Worm (Caenorhabditis elegans): ENCODE results near the gene T24D8.6.

T24D8.6 gene

DNA sequence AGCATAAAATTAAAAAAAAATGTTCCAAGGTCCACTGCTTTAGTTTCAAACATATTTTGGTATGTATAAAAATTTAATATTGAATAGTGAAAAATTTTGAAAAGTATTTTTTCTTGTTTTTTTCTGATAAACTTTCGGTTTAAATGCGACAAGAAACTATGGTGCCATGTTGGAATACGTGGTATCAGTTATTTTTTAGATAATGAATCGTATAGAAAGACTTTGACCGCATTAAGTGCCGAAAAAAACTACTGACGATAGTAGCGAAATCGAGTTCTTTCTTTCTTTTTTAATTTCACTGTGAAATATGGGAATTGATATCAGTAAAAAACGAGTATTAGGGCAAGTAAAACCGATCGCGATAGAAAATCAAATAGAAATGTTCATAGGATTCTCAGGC is at the start of gene T24D8.6:
Gene T24D8.6 (minus strand): TSS at position 101 of the 400 bp plus-strand sequence.
- no peak for TF ChIP-seq fos-1 (tag; optimal IDR thresholded peaks at IDR 0.05)
- TF ChIP-seq daf-12 (tag; optimal IDR thresholded peaks at IDR 0.05), result no peak
- TF ChIP-seq nhr-43 (tag; optimal IDR thresholded peaks at IDR 0.05; ENCODE audit: poor library complexity, severe bottlenecking), result no peak
- TF ChIP-seq ceh-16 (tag; optimal IDR thresholded peaks at IDR 0.05), result no peak
- no peak for TF ChIP-seq unc-39 (tag; optimal IDR thresholded peaks at IDR 0.05)
- no peak for TF ChIP-seq fkh-2 (tag; optimal IDR thresholded peaks at IDR 0.05)
- no peak for TF ChIP-seq nhr-76 (tag; optimal IDR thresholded peaks at IDR 0.05)
- TF ChIP-seq hmg-11 (tag; optimal IDR thresholded peaks at IDR 0.05), result no peak
- TF ChIP-seq ztf-4 (tag; optimal IDR thresholded peaks at IDR 0.05), result no peak
- TF ChIP-seq lin-15B (tag; optimal IDR thresholded peaks at IDR 0.05), result no peak
- TF ChIP-seq elt-1 (tag; optimal IDR thresholded peaks at IDR 0.05), result no peak
- no peak for TF ChIP-seq egl-5 (tag; optimal IDR thresholded peaks at IDR 0.05)
- TF ChIP-seq nhr-28 (tag; optimal IDR thresholded peaks at IDR 0.05), result no peak
- no peak for TF ChIP-seq mdl-1 (tag; optimal IDR thresholded peaks at IDR 0.05)
- TF ChIP-seq egl-27 (tag; optimal IDR thresholded peaks at IDR 0.05), result no peak
- no peak for TF ChIP-seq nhr-237 (tag; optimal IDR thresholded peaks at IDR 0.05)
- no peak for TF ChIP-seq ama-1 (optimal IDR thresholded peaks at IDR 0.05)

DNA sequence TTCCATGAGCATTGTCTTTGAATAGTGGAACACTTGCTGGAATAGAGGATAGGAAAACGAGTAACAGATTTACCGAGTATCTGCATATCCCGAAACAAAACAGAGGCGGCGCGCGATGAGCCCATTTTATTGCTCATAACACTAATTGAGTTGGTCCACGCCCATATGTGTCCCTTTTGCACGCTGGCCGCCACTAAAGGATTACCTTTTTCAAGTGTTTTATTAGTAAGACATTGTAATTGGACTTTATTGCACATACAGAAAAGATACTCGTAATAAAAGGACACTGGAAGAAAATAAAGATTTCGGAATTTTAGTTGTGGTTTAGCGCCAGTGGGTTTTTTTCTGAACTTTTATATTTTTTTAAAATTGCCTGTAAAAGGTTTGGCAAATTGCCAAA is 47.5 kb upstream of the T24D8.6 start, which contains the start of gene hlh-15:
Gene hlh-15 (minus strand): TSS at position 101 of the 400 bp plus-strand sequence.
- no peak for TF ChIP-seq fkh-10 (GFP tag; optimal IDR thresholded peaks at IDR 0.05)
- no peak for TF ChIP-seq nhr-67 (tag; optimal IDR thresholded peaks at IDR 0.05)
- TF ChIP-seq nhr-28 (tag; optimal IDR thresholded peaks at IDR 0.05), result no peak
- no peak for TF ChIP-seq skn-1 (tag; optimal IDR thresholded peaks at IDR 0.05)
- no peak for TF ChIP-seq mml-1 (tag; optimal IDR thresholded peaks at IDR 0.05)

DNA sequence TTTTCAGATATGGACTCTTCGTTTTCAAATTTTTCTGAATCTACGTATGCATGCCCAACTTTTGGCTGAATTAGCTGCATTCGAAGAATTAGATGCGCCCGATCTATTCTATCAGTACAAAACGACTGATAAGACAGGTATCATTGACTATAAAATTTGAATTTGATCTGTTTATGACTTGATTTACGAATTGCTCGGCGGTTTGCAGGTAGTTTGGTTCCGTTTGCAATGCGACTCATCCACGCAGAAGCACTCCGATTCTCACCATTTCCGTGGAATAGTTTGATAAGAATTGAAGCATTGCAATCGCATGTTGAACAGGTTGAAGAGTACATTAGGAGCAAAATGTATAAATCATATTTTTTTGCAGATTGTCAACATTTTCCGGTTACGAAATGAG is 45.2 kb upstream of the T24D8.6 start:
- TF ChIP-seq mml-1 (tag; optimal IDR thresholded peaks at IDR 0.05) (no peak), zag-1 (tag; optimal IDR thresholded peaks at IDR 0.05) (no peak), elt-2 (tag; optimal IDR thresholded peaks at IDR 0.05) (peak; percentile 68), aly-2 (tag; optimal IDR thresholded peaks at IDR 0.05) (no peak), nhr-12 (tag; optimal IDR thresholded peaks at IDR 0.05) (no peak), pqm-1 (tag; optimal IDR thresholded peaks at IDR 0.05) (peak; percentile 11), eor-1 (tag; optimal IDR thresholded peaks at IDR 0.05) (no peak), pha-4 (tag; optimal IDR thresholded peaks at IDR 0.05) (no peak), fos-1 (tag; optimal IDR thresholded peaks at IDR 0.05) (no peak), mdl-1 (tag; optimal IDR thresholded peaks at IDR 0.05) (no peak), fkh-10 (GFP tag; optimal IDR thresholded peaks at IDR 0.05) (no peak), ceh-28 (tag; optimal IDR thresholded peaks at IDR 0.05) (no peak)

DNA sequence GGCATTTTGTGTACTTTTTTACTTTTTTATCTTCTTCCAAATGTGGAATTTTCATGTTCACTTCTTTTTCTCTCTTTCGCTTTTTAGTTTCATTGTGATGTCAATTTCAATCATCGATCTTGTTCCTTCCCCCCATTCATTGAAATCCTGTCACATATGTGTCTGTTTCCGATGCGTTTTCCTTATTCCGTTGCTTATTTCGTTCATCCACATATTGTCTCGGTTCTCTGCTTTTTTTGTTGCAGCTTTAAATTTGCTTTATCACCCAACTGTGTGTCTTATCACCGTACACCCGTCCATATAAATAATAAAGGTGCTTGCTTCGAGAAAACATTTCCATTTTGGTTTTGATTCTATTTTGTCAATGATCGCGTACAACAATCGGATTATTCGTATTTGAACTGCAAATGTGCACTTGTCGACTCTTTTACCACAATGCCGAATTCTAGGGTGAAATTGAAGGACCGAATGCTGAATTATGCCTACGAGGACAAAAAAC is 43.5 kb upstream of the T24D8.6 start, which contains the start of the genes C43H6.12 and trpp-12:
Gene C43H6.12 (plus strand): TSS at position 365 of the 499 bp plus-strand sequence.
Gene trpp-12 (plus strand): TSS at position 449 of the 499 bp plus-strand sequence.
- TF ChIP-seq elt-2 (tag; optimal IDR thresholded peaks at IDR 0.05) (peak; percentile 9), nfya-1 (tag; optimal IDR thresholded peaks at IDR 0.05; ENCODE audit: insufficient read depth) (no peak)

DNA sequence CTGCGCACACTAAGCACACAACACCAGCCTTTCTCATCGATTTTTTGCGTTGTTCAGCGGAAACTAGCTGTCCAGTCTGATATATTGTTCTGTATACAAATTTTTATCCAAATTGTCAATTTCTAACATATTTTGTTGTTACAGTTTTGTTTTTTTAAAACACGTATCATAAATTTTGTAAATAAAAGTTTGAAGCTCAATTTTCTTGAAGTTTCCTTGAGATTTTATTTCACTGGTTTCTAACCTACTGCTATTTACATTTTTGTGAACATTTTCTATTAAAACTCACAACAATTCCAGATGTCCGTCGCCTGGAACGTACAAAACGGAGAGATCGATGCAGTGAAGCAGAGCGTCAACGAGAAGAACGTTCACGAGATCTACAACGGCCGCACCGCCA is 41.4 kb upstream of the T24D8.6 start, which contains the start of gene mtpn-1:
Gene mtpn-1 (plus strand): TSS at position 301 of the 400 bp plus-strand sequence.
- TF ChIP-seq egl-5 (tag; optimal IDR thresholded peaks at IDR 0.05) (no peak), R02D3.7 (tag; optimal IDR thresholded peaks at IDR 0.05) (no peak)

DNA sequence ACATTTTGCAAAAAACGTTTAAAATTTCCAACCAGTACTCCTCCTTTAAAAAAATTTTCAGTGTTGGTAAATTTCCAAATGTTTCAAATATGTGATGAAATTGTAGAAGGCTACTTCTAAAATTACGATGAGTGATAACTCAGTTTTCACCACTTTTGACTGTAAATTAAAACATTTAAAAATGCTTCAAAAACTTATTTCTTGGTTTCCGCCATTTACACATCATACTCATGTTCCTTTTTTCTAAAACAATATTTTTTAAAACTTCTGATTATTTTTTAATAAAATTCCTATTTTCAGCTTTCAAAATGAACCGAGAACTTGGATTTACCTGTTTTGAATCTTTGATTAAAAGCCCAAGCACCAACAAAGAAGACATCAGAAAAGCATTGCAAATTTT is 37.9 kb upstream of the T24D8.6 start, which contains the start of gene C43H6.4:
Gene C43H6.4 (plus strand): TSS at position 301 of the 400 bp plus-strand sequence.
- TF ChIP-seq egl-5 (tag; optimal IDR thresholded peaks at IDR 0.05) (no peak), mml-1 (tag; optimal IDR thresholded peaks at IDR 0.05) (no peak)

DNA sequence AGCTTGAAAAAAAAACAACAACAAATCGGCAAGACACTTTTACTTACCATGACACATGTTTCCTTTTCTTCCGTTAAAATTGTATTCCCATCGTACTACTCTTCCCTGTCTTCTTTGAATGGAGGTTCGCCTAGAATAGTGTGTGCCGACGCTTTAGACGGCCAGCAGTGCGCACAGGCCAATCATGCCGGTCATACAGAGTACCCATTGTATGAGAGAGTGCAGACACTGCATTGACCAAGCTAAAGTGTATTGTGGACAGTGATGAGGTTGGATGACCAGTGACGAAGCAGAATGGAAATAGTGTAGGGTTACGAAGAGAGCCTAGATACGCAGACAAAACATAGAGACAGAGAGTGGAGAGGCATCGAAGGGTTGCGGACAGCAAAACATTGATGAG is 36.1 kb upstream of the T24D8.6 start, which contains the start of gene dhhc-9:
Gene dhhc-9 (minus strand): TSS at position 154 of the 400 bp plus-strand sequence.
- TF ChIP-seq sea-2 (GFP tag; optimal IDR thresholded peaks at IDR 0.05) (no peak), ztf-11 (tag; optimal IDR thresholded peaks at IDR 0.05) (no peak), lin-15B (tag; optimal IDR thresholded peaks at IDR 0.05) (peak; percentile 22), R02D3.7 (tag; optimal IDR thresholded peaks at IDR 0.05) (no peak), nfya-1 (tag; optimal IDR thresholded peaks at IDR 0.05; ENCODE audit: insufficient read depth) (peak; percentile 81), hmg-11 (tag; optimal IDR thresholded peaks at IDR 0.05) (peak; percentile 97), nhr-28 (tag; optimal IDR thresholded peaks at IDR 0.05) (no peak), ceh-16 (tag; optimal IDR thresholded peaks at IDR 0.05) (no peak), jun-1 (tag; optimal IDR thresholded peaks at IDR 0.05) (peak; percentile 15), lin-39 (tag; optimal IDR thresholded peaks at IDR 0.05) (peak; percentile 61), ztf-4 (tag; optimal IDR thresholded peaks at IDR 0.05) (no peak), egl-5 (tag; optimal IDR thresholded peaks at IDR 0.05) (no peak), egl-27 (tag; optimal IDR thresholded peaks at IDR 0.05) (no peak), snpc-4 (tag; optimal IDR thresholded peaks at IDR 0.05) (peak; percentile 53), ceh-9 (tag; optimal IDR thresholded peaks at IDR 0.05) (no peak), pqm-1 (tag; optimal IDR thresholded peaks at IDR 0.05) (peak; percentile 23), pha-4 (tag; optimal IDR thresholded peaks at IDR 0.05) (peak; percentile 5), nhr-23 (tag; optimal IDR thresholded peaks at IDR 0.05) (peak; percentile 39), aly-2 (tag; optimal IDR thresholded peaks at IDR 0.05) (no peak), elt-2 (tag; optimal IDR thresholded peaks at IDR 0.05) (peak; percentile 17), nhr-43 (tag; optimal IDR thresholded peaks at IDR 0.05; ENCODE audit: poor library complexity, severe bottlenecking) (peak; percentile 41), nhr-67 (tag; optimal IDR thresholded peaks at IDR 0.05) (no peak), nhr-25 (tag; optimal IDR thresholded peaks at IDR 0.05) (peak; percentile 64)
